Fruit fly (Drosophila melanogaster): Measurements from ENCODE around the gene CG42680.

- TF ChIP-seq CG33017 (tag; optimal IDR thresholded peaks at IDR 0.05) (no peak), Crg-1 (GFP tag; optimal IDR thresholded peaks at IDR 0.05) (no peak), CG7101 (tag; optimal IDR thresholded peaks at IDR 0.05) (no peak), kay (GFP tag; ENCODE audit: borderline replicate concordance) (no peak), pad (GFP tag; optimal IDR thresholded peaks at IDR 0.05) (no peak), cnc (optimal IDR thresholded peaks at IDR 0.05) (no peak), bab1 (GFP tag; optimal IDR thresholded peaks at IDR 0.05) (no peak), ovo (GFP tag; optimal IDR thresholded peaks at IDR 0.05) (no peak), CG5204 (GFP tag; optimal IDR thresholded peaks at IDR 0.05) (no peak), toe (GFP tag; optimal IDR thresholded peaks at IDR 0.05) (no peak), Clk (GFP tag; optimal IDR thresholded peaks at IDR 0.05) (no peak), CG11617 (GFP tag; optimal IDR thresholded peaks at IDR 0.05) (no peak)
Observed at dm6 chr2L:14538853-14539358, 49.1 kb downstream of the CG42680 start.

Measured in whole organism, adult.